Fruit fly (Drosophila melanogaster): Measurements from ENCODE around the gene CG32817.

The CG32817 gene

DNA sequence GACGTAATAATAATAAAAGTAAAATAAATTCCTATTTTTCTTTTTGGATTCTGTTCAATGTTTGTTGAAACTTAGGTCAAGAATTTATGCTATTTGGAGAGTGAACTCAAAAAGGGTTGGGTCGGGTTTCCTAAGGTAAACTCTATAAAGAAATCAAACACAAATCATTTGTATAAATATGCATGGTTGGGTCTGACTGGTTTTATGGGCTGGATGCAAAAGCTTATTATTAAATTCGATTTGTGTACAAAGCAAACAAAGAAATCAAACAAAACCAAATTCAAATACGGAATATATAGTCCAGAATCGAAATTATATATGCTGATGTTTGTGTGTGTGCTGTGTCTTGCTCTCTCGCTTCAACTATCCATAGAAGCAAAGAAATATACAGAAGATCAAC, 36.8 kb downstream of the CG32817 start (continued):
- no peak for TF ChIP-seq MESR4 (GFP tag; optimal IDR thresholded peaks at IDR 0.05)
- peak; percentile 28 for TF ChIP-seq CG10543 (GFP tag; optimal IDR thresholded peaks at IDR 0.05)
- no peak for TF ChIP-seq Asciz (GFP tag; optimal IDR thresholded peaks at IDR 0.05)
- TF ChIP-seq CG6813 (GFP tag; optimal IDR thresholded peaks at IDR 0.05): peak; percentile 69
- no peak for TF ChIP-seq ttk (GFP tag; IDR thresholded peaks at IDR 0.05)
- no peak for TF ChIP-seq grn (GFP tag; optimal IDR thresholded peaks at IDR 0.05)
- TF ChIP-seq CG13123 (GFP tag; optimal IDR thresholded peaks at IDR 0.05): no peak
- peak in 1 of 2 experiments; percentile 35 for TF ChIP-seq bsh (GFP tag; optimal IDR thresholded peaks at IDR 0.05)
- no peak for TF ChIP-seq sc (optimal IDR thresholded peaks at IDR 0.05)
- no peak for TF ChIP-seq sc (GFP tag; optimal IDR thresholded peaks at IDR 0.05)
- no peak for TF ChIP-seq ssp (GFP tag; IDR thresholded peaks at IDR 0.05)
- no peak for TF ChIP-seq Tbp (GFP tag; optimal IDR thresholded peaks at IDR 0.05)
- TF ChIP-seq CG16813 (GFP tag; IDR thresholded peaks at IDR 0.05; ENCODE audit: partially characterized antibody): no peak
- no peak for TF ChIP-seq lbe (GFP tag; optimal IDR thresholded peaks at IDR 0.05)
- TF ChIP-seq Fer2 (tag; optimal IDR thresholded peaks at IDR 0.05): no peak
- no peak for TF ChIP-seq CHES-1-like (GFP tag; optimal IDR thresholded peaks at IDR 0.05)
- peak; percentile 44 for TF ChIP-seq CG18599 (GFP tag; optimal IDR thresholded peaks at IDR 0.05)
- TF ChIP-seq CG7357 (GFP tag; IDR thresholded peaks at IDR 0.05): no peak
- TF ChIP-seq nmo (GFP tag; optimal IDR thresholded peaks at IDR 0.05): no peak
- peak; percentile 25 for TF ChIP-seq CG17568 (GFP tag; optimal IDR thresholded peaks at IDR 0.05)
- TF ChIP-seq CG6765 (GFP tag; optimal IDR thresholded peaks at IDR 0.05): peak; percentile 32
- no peak for TF ChIP-seq CG6175 (GFP tag; IDR thresholded peaks at IDR 0.05)
- TF ChIP-seq insv (GFP tag; optimal IDR thresholded peaks at IDR 0.05): no peak
- TF ChIP-seq CG7839 (tag; optimal IDR thresholded peaks at IDR 0.05): peak; percentile 13
- peak; percentile 57 for TF ChIP-seq CG15514 (GFP tag; optimal IDR thresholded peaks at IDR 0.05)
- peak; percentile 66 for TF ChIP-seq PHDP (tag; optimal IDR thresholded peaks at IDR 0.05)
- TF ChIP-seq peb (GFP tag; IDR thresholded peaks at IDR 0.05): no peak
- TF ChIP-seq tgo (GFP tag; IDR thresholded peaks at IDR 0.05): no peak
- no peak for TF ChIP-seq sqz (GFP tag; optimal IDR thresholded peaks at IDR 0.05)
- no peak for TF ChIP-seq sisA (GFP tag; IDR thresholded peaks at IDR 0.05)
- no peak for TF ChIP-seq phol (tag; optimal IDR thresholded peaks at IDR 0.05)
- TF ChIP-seq CG12391 (tag; optimal IDR thresholded peaks at IDR 0.05): no peak
- no peak for TF ChIP-seq CG1832 (GFP tag; optimal IDR thresholded peaks at IDR 0.05)
- no peak for TF ChIP-seq CG9437 (GFP tag; optimal IDR thresholded peaks at IDR 0.05)
- TF ChIP-seq Xbp1 (GFP tag; optimal IDR thresholded peaks at IDR 0.05): no peak
- no peak for TF ChIP-seq croc (GFP tag; conservative IDR thresholded peaks at IDR 0.05)
- peak; percentile 8 for TF ChIP-seq HmgZ (tag; optimal IDR thresholded peaks at IDR 0.05)
- no peak for TF ChIP-seq pzg (GFP tag; optimal IDR thresholded peaks at IDR 0.05)
- peak; percentile 35 for TF ChIP-seq CG17359 (tag; optimal IDR thresholded peaks at IDR 0.05)
- TF ChIP-seq Dek (tag; optimal IDR thresholded peaks at IDR 0.05): no peak
- no peak for TF ChIP-seq z (GFP tag; IDR thresholded peaks at IDR 0.05)
- no peak for TF ChIP-seq CG10565 (GFP tag; optimal IDR thresholded peaks at IDR 0.05)
- TF ChIP-seq schlank (tag; optimal IDR thresholded peaks at IDR 0.05): peak; percentile 18
- peak; percentile 19 for TF ChIP-seq CG6854 (GFP tag; optimal IDR thresholded peaks at IDR 0.05)
- TF ChIP-seq CG6791 (GFP tag; IDR thresholded peaks at IDR 0.05; ENCODE audit: partially characterized antibody): no peak
- TF ChIP-seq sr (GFP tag; IDR thresholded peaks at IDR 0.05): no peak
- TF ChIP-seq CG12155 (GFP tag; optimal IDR thresholded peaks at IDR 0.05): no peak
- no peak for TF ChIP-seq Elba2 (GFP tag; optimal IDR thresholded peaks at IDR 0.05)
- TF ChIP-seq trem (tag; optimal IDR thresholded peaks at IDR 0.05): no peak
- no peak for TF ChIP-seq CG31365 (tag; optimal IDR thresholded peaks at IDR 0.05)
- TF ChIP-seq CG16815 (GFP tag; optimal IDR thresholded peaks at IDR 0.05): no peak

All from whole organism, embryonic.